In genomic region chrX:2219899-2220298, dm6 we compare ENCODE assay signal across 1 fruit fly cellular context.
TF ChIP-seq lines count a peak whose summit lies in the region.

No protein-coding gene starts in this region.

TF ChIP-seq in whole organism, embryonic, 481 proteins besides CTCF, POLR2A, EP300 and RAD21 (continued from another document):
- TF ChIP-seq Xrp1 (GFP tag; IDR thresholded peaks at IDR 0.05; lab: Robert Waterston, UW) = peak; percentile 35; the same call in 1 of the 2 replicates
- no peak for TF ChIP-seq CG33557 (GFP tag; optimal IDR thresholded peaks at IDR 0.05; lab: Kevin White, UChicago)
- peak; percentile 17 for TF ChIP-seq nmo (GFP tag; optimal IDR thresholded peaks at IDR 0.05; lab: Kevin White, UChicago)
- TF ChIP-seq Pdp1 (GFP tag; optimal IDR thresholded peaks at IDR 0.05; lab: Kevin White, UChicago) = no peak
- TF ChIP-seq en (GFP tag; optimal IDR thresholded peaks at IDR 0.05; lab: Kevin White, UChicago) = no peak
- no peak for TF ChIP-seq Myb (GFP tag; optimal IDR thresholded peaks at IDR 0.05; lab: Kevin White, UChicago)
- TF ChIP-seq CG31441 (GFP tag; IDR thresholded peaks at IDR 0.05; lab: Robert Waterston, UW) = 0 out of 2 replicates have a peak, but pooled peaks have one; percentile 22
- TF ChIP-seq Poxn (GFP tag; IDR thresholded peaks at IDR 0.05; lab: Robert Waterston, UW) = no peak
- no peak for TF ChIP-seq otp (GFP tag; IDR thresholded peaks at IDR 0.05; lab: Robert Waterston, UW)
- TF ChIP-seq CG2875 (GFP tag; optimal IDR thresholded peaks at IDR 0.05; lab: Kevin White, UChicago) = no peak
- no peak for TF ChIP-seq schlank (tag; optimal IDR thresholded peaks at IDR 0.05; lab: Kevin White, UChicago)
- TF ChIP-seq PHDP (tag; optimal IDR thresholded peaks at IDR 0.05; lab: Kevin White, UChicago) = peak; percentile 6
- no peak for TF ChIP-seq kni (GFP tag; optimal IDR thresholded peaks at IDR 0.05; lab: Kevin White, UChicago)
- no peak for TF ChIP-seq CG9437 (GFP tag; optimal IDR thresholded peaks at IDR 0.05; lab: Kevin White, UChicago)
- no peak for TF ChIP-seq CG17568 (GFP tag; optimal IDR thresholded peaks at IDR 0.05; lab: Kevin White, UChicago)
- no peak for TF ChIP-seq zen (tag; optimal IDR thresholded peaks at IDR 0.05; lab: Kevin White, UChicago)
- TF ChIP-seq Bteb2 (GFP tag; optimal IDR thresholded peaks at IDR 0.05; lab: Kevin White, UChicago) = no peak
- TF ChIP-seq Oli (tag; optimal IDR thresholded peaks at IDR 0.05; lab: Kevin White, UChicago) = peak; percentile 20
- no peak for TF ChIP-seq klu (GFP tag; IDR thresholded peaks at IDR 0.05; lab: Robert Waterston, UW)
- TF ChIP-seq ewg (GFP tag; optimal IDR thresholded peaks at IDR 0.05; lab: Kevin White, UChicago) = peak; percentile 8
- peak; percentile 51 for TF ChIP-seq Drgx (GFP tag; IDR thresholded peaks at IDR 0.05; lab: Robert Waterston, UW)
- TF ChIP-seq NC2α (GFP tag; optimal IDR thresholded peaks at IDR 0.05; lab: Kevin White, UChicago) = no peak
- no peak for TF ChIP-seq CG18476 (GFP tag; optimal IDR thresholded peaks at IDR 0.05; lab: Kevin White, UChicago)
- TF ChIP-seq dati (GFP tag; IDR thresholded peaks at IDR 0.05; lab: Robert Waterston, UW) = no peak
- TF ChIP-seq so (GFP tag; IDR thresholded peaks at IDR 0.05; lab: Robert Waterston, UW) = no peak
- TF ChIP-seq CG1603 (tag; optimal IDR thresholded peaks at IDR 0.05; lab: Kevin White, UChicago) = peak; percentile 41
- peak; percentile 4 for TF ChIP-seq dmrt99B (tag; optimal IDR thresholded peaks at IDR 0.05; lab: Kevin White, UChicago)
- peak; percentile 31 for TF ChIP-seq Xbp1 (GFP tag; optimal IDR thresholded peaks at IDR 0.05; lab: Kevin White, UChicago)
- TF ChIP-seq lmd (GFP tag; IDR thresholded peaks at IDR 0.05; lab: Robert Waterston, UW) = no peak
- TF ChIP-seq ab (GFP tag; optimal IDR thresholded peaks at IDR 0.05; lab: Kevin White, UChicago) = no peak
- TF ChIP-seq CG3163 (GFP tag; optimal IDR thresholded peaks at IDR 0.05; lab: Kevin White, UChicago) = no peak
- TF ChIP-seq CG32772 (GFP tag; IDR thresholded peaks at IDR 0.05; lab: Robert Waterston, UW) = peak; percentile 8; the same call in 1 of the 2 replicates
- peak; percentile 12 for TF ChIP-seq fd96Cb (tag; optimal IDR thresholded peaks at IDR 0.05; lab: Kevin White, UChicago)
- TF ChIP-seq tgo (GFP tag; IDR thresholded peaks at IDR 0.05; lab: Robert Waterston, UW) = no peak
- no peak for TF ChIP-seq gsb (GFP tag; IDR thresholded peaks at IDR 0.05; lab: Robert Waterston, UW)
- no peak for TF ChIP-seq chn (GFP tag; optimal IDR thresholded peaks at IDR 0.05; lab: Kevin White, UChicago)
- no peak for TF ChIP-seq Max (GFP tag; optimal IDR thresholded peaks at IDR 0.05; lab: Kevin White, UChicago)
- TF ChIP-seq Blimp-1 (GFP tag; optimal IDR thresholded peaks at IDR 0.05; lab: Kevin White, UChicago) = peak; percentile 42
- TF ChIP-seq CG6854 (GFP tag; optimal IDR thresholded peaks at IDR 0.05; lab: Kevin White, UChicago) = no peak
- no peak for TF ChIP-seq CG18599 (GFP tag; optimal IDR thresholded peaks at IDR 0.05; lab: Kevin White, UChicago)
- TF ChIP-seq Ssrp (tag; optimal IDR thresholded peaks at IDR 0.05; lab: Kevin White, UChicago) = peak; percentile 9
- TF ChIP-seq CG2712 (tag; optimal IDR thresholded peaks at IDR 0.05; lab: Kevin White, UChicago) = peak; percentile 7
- TF ChIP-seq CG16863 (GFP tag; optimal IDR thresholded peaks at IDR 0.05; lab: Kevin White, UChicago) = peak; percentile 5
- no peak for TF ChIP-seq CG13894 (tag; optimal IDR thresholded peaks at IDR 0.05; lab: Kevin White, UChicago)
- no peak for TF ChIP-seq CG8924 (tag; optimal IDR thresholded peaks at IDR 0.05; lab: Kevin White, UChicago)
- TF ChIP-seq Abd-B (GFP tag; optimal IDR thresholded peaks at IDR 0.05; lab: Kevin White, UChicago) = no peak
- TF ChIP-seq CG17385 (GFP tag; optimal IDR thresholded peaks at IDR 0.05; lab: Kevin White, UChicago) = no peak
- no peak for TF ChIP-seq Gug (GFP tag; IDR thresholded peaks at IDR 0.05; lab: Robert Waterston, UW)
- no peak for TF ChIP-seq CG6689 (GFP tag; IDR thresholded peaks at IDR 0.05; lab: Robert Waterston, UW)
- peak; percentile 45 for TF ChIP-seq Sox102F (GFP tag; optimal IDR thresholded peaks at IDR 0.05; lab: Kevin White, UChicago)
- TF ChIP-seq Lhr (GFP tag; optimal IDR thresholded peaks at IDR 0.05; lab: Kevin White, UChicago) = no peak
- TF ChIP-seq CG2678 (tag; optimal IDR thresholded peaks at IDR 0.05; lab: Kevin White, UChicago) = peak; percentile 22
- peak; percentile 9 for TF ChIP-seq unpg (GFP tag; optimal IDR thresholded peaks at IDR 0.05; lab: Kevin White, UChicago)
- TF ChIP-seq CG7357 (GFP tag; IDR thresholded peaks at IDR 0.05; lab: Robert Waterston, UW) = no peak
- TF ChIP-seq sug (tag; optimal IDR thresholded peaks at IDR 0.05; lab: Kevin White, UChicago) = no peak
- TF ChIP-seq dpn (GFP tag; optimal IDR thresholded peaks at IDR 0.05; lab: Kevin White, UChicago) = no peak
- peak; percentile 58 for TF ChIP-seq Med (GFP tag; lab: Kevin White, UChicago)
- TF ChIP-seq CG18262 (tag; optimal IDR thresholded peaks at IDR 0.05; lab: Kevin White, UChicago) = peak; percentile 10
- no peak for TF ChIP-seq CG10366 (GFP tag; IDR thresholded peaks at IDR 0.05; lab: Robert Waterston, UW)
- TF ChIP-seq Lim3 (GFP tag; IDR thresholded peaks at IDR 0.05; lab: Robert Waterston, UW) = no peak
- 0 out of 2 replicates have a peak, but pooled peaks have one; percentile 7 for TF ChIP-seq ttk (GFP tag; IDR thresholded peaks at IDR 0.05; lab: Robert Waterston, UW)
- no peak for TF ChIP-seq tll (GFP tag; optimal IDR thresholded peaks at IDR 0.05; lab: Kevin White, UChicago)
- TF ChIP-seq CG9727 (GFP tag; optimal IDR thresholded peaks at IDR 0.05; lab: Kevin White, UChicago) = no peak
- no peak for TF ChIP-seq CG1792 (GFP tag; optimal IDR thresholded peaks at IDR 0.05; lab: Kevin White, UChicago)
- TF ChIP-seq pb (GFP tag; optimal IDR thresholded peaks at IDR 0.05; lab: Kevin White, UChicago) = no peak
- no peak for TF ChIP-seq CG2202 (tag; optimal IDR thresholded peaks at IDR 0.05; lab: Kevin White, UChicago)
- peak; percentile 41 for TF ChIP-seq CG10979 (tag; optimal IDR thresholded peaks at IDR 0.05; lab: Kevin White, UChicago)
- no peak for TF ChIP-seq Nf-YC (tag; optimal IDR thresholded peaks at IDR 0.05; lab: Kevin White, UChicago)
- TF ChIP-seq CG11504 (tag; optimal IDR thresholded peaks at IDR 0.05; lab: Kevin White, UChicago) = peak; percentile 21
- TF ChIP-seq CG6654 (GFP tag; optimal IDR thresholded peaks at IDR 0.05; lab: Kevin White, UChicago) = no peak
- TF ChIP-seq Nf-YA (GFP tag; IDR thresholded peaks at IDR 0.05; lab: Robert Waterston, UW) = no peak
- no peak for TF ChIP-seq Neu2 (GFP tag; optimal IDR thresholded peaks at IDR 0.05; lab: Kevin White, UChicago; ENCODE audit: borderline replicate concordance)
- 0 out of 2 replicates have a peak, but pooled peaks have one; percentile 21 for TF ChIP-seq CG17328 (GFP tag; IDR thresholded peaks at IDR 0.05; lab: Robert Waterston, UW)
- TF ChIP-seq bsh (GFP tag; optimal IDR thresholded peaks at IDR 0.05; lab: Kevin White, UChicago) = peak in 1 of 2 experiments; percentile 48
- no peak for TF ChIP-seq CG1647 (GFP tag; optimal IDR thresholded peaks at IDR 0.05; lab: Kevin White, UChicago)
- peak; percentile 2 for TF ChIP-seq ATbp (GFP tag; optimal IDR thresholded peaks at IDR 0.05; lab: Kevin White, UChicago)
- TF ChIP-seq Camta (GFP tag; optimal IDR thresholded peaks at IDR 0.05; lab: Kevin White, UChicago) = no peak
